Fruit fly (Drosophila melanogaster) whole organism, embryonic: ENCODE results near the gene CG31141.
A peak's percentile ranks its signal among the peaks of the same experiment; 100 is the strongest.

Experiments
- ATbp ChIP-seq: fragments of 200-800 bp; sonication (Bioruptor generic); optimal IDR thresholded peaks from 2 replicates; lab custom pipeline; 2017; ENCODE audit warnings: missing biosample characterization, mild to moderate bottlenecking, missing genetic modification characterization, missing genetic modification reagents
- Antp ChIP-seq: fragments of 200-800 bp; sonication (Bioruptor generic); optimal IDR thresholded peaks from 3 replicates; lab custom pipeline; 2016; ENCODE audit warnings: missing biosample characterization, missing genetic modification characterization
- Atf-2 ChIP-seq: fragments of 200-800 bp; sonication (Bioruptor generic); optimal IDR thresholded peaks from 2 replicates; lab custom pipeline; 2016; ENCODE audit warnings: missing biosample characterization, missing genetic modification characterization
- CG10543 ChIP-seq: fragments of 200-800 bp; sonication (Bioruptor generic); optimal IDR thresholded peaks from 3 replicates; lab custom pipeline; 2017; ENCODE audit warnings: missing biosample characterization, mild to moderate bottlenecking, missing genetic modification characterization, moderate library complexity
- CG11085 ChIP-seq: fragments of 200-800 bp; sonication (Bioruptor generic); IDR thresholded peaks from 2 replicates; pipeline ENCODE4 v1.3.6; 2022; ENCODE audit warnings: missing biosample characterization, missing genetic modification characterization
- CG11093 ChIP-seq: fragments of 200-800 bp; sonication (Bioruptor generic); IDR thresholded peaks from 3 replicates; pipeline ENCODE4 v1.3.6; 2022; ENCODE audit warnings: missing biosample characterization, missing genetic modification characterization
- CG18619 ChIP-seq: fragments of 200-800 bp; sonication (Bioruptor generic); optimal IDR thresholded peaks from 3 replicates; lab custom pipeline; 2017; ENCODE audit warnings: missing biosample characterization, mild to moderate bottlenecking, missing genetic modification characterization
- CG2120 ChIP-seq: fragments of 200-800 bp; sonication (Bioruptor generic); optimal IDR thresholded peaks from 3 replicates; lab custom pipeline; 2016; ENCODE audit warnings: missing biosample characterization, missing genetic modification characterization
- CG31224 ChIP-seq: fragments of 200-800 bp; sonication (Bioruptor generic); IDR thresholded peaks from 2 replicates; pipeline ENCODE4 v1.3.6; 2022; ENCODE audit warnings: missing biosample characterization, missing genetic modification characterization
- CG5953 ChIP-seq: fragments of 200-800 bp; sonication (Bioruptor generic); IDR thresholded peaks from 2 replicates; pipeline ENCODE4 v1.3.6; 2022; ENCODE audit warnings: missing biosample characterization, missing genetic modification characterization
- CG6272 ChIP-seq: fragments of 200-800 bp; sonication (Bioruptor generic); IDR thresholded peaks from 2 replicates; pipeline ENCODE4 v1.3.6; 2022; ENCODE audit warnings: missing biosample characterization, missing genetic modification characterization
- CG6765 ChIP-seq: fragments of 200-800 bp; sonication (Bioruptor generic); optimal IDR thresholded peaks from 3 replicates; lab custom pipeline; 2017; ENCODE audit warnings: missing biosample characterization, mild to moderate bottlenecking, missing genetic modification characterization
- CG7786 ChIP-seq: fragments of 200-800 bp; sonication (Bioruptor generic); optimal IDR thresholded peaks from 2 replicates; lab custom pipeline; 2016; ENCODE audit warnings: missing biosample characterization, missing genetic modification characterization
- Dip3 ChIP-seq: fragments of 200-800 bp; sonication (Bioruptor generic); optimal IDR thresholded peaks from 3 replicates; lab custom pipeline; 2016; ENCODE audit warnings: missing biosample characterization, missing genetic modification characterization
- Eip74EF ChIP-seq, 2 experiments: fragments of 200-800 bp in 1 of 2; fragments of >200 bp in 1 of 2; sonication (Bioruptor generic) in 1 of 2; optimal IDR thresholded peaks; 2 replicates each; lab custom pipeline; 2017 to 2019; ENCODE audit warnings: missing biosample characterization in 2 of 2, missing genetic modification characterization in 2 of 2, mild to moderate bottlenecking in 1 of 2, moderate library complexity in 1 of 2
- H2.0 ChIP-seq: fragments of 200-800 bp; sonication (Bioruptor generic); IDR thresholded peaks from 2 replicates; pipeline ENCODE4 v1.3.6; 2022; ENCODE audit warnings: missing biosample characterization, missing genetic modification characterization
- HLH54F ChIP-seq: fragments of 200-800 bp; sonication (Bioruptor generic); optimal IDR thresholded peaks from 3 replicates; lab custom pipeline; 2016; ENCODE audit warnings: missing biosample characterization, missing genetic modification characterization
- HmgD ChIP-seq: fragments of 200-800 bp; sonication (Bioruptor generic); optimal IDR thresholded peaks from 3 replicates; lab custom pipeline; 2016; ENCODE audit warnings: missing biosample characterization, missing genetic modification characterization
- Hr51 ChIP-seq, 2 experiments: fragments of 200-800 bp; sonication (Bioruptor generic); optimal IDR thresholded peaks; 2 replicates in 1 of 2; 3 replicates in 1 of 2; lab custom pipeline; 2016 to 2018; ENCODE audit warnings: missing biosample characterization in 2 of 2, missing genetic modification characterization in 2 of 2, mild to moderate bottlenecking in 1 of 2, moderate library complexity in 1 of 2
- Jarid2 ChIP-seq: fragments of 200-800 bp; sonication (Bioruptor generic); optimal IDR thresholded peaks from 3 replicates; lab custom pipeline; 2017; ENCODE audit warnings: mild to moderate bottlenecking, missing biosample characterization, missing genetic modification reagents, missing genetic modification characterization
- Med ChIP-seq: fragments of 200-800 bp; sonication (Bioruptor generic); peaks from one replicate; lab custom pipeline; 2016; ENCODE audit warnings: missing biosample characterization, missing genetic modification characterization, mild to moderate bottlenecking, inconsistent platforms, moderate library complexity
- Meics ChIP-seq: fragments of 200-800 bp; sonication (Bioruptor generic); optimal IDR thresholded peaks from 2 replicates; lab custom pipeline; 2017; ENCODE audit warnings: missing biosample characterization, mild to moderate bottlenecking, missing genetic modification characterization
- Mes4 ChIP-seq: fragments of 200-800 bp; sonication (Bioruptor generic); optimal IDR thresholded peaks from 2 replicates; lab custom pipeline; 2016; ENCODE audit warnings: missing biosample characterization, missing genetic modification characterization
- Myb ChIP-seq: fragments of 200-800 bp; sonication (Bioruptor generic); optimal IDR thresholded peaks from 2 replicates; lab custom pipeline; 2016; ENCODE audit warnings: missing biosample characterization, missing genetic modification characterization
- Oaz ChIP-seq: fragments of 200-800 bp; sonication (Bioruptor generic); IDR thresholded peaks from 2 replicates; pipeline ENCODE4 v1.3.6; 2022; ENCODE audit warnings: missing biosample characterization, missing genetic modification characterization
- Poxn ChIP-seq: fragments of 200-800 bp; sonication (Bioruptor generic); IDR thresholded peaks from 2 replicates; pipeline ENCODE4 v1.3.6; 2022; ENCODE audit warnings: missing biosample characterization, missing genetic modification characterization
- Rfx ChIP-seq: fragments of 200-800 bp; sonication (Bioruptor generic); IDR thresholded peaks from 2 replicates; pipeline ENCODE4 v1.3.6; 2022; ENCODE audit warnings: missing biosample characterization, missing genetic modification characterization
- Sox102F ChIP-seq: fragments of 200-800 bp; sonication (Bioruptor generic); optimal IDR thresholded peaks from 2 replicates; lab custom pipeline; 2018; ENCODE audit warnings: missing biosample characterization, mild to moderate bottlenecking, missing genetic modification characterization, moderate library complexity
- TFAM ChIP-seq: fragments of 200-800 bp; sonication (Bioruptor generic); optimal IDR thresholded peaks from 2 replicates; lab custom pipeline; 2017; ENCODE audit warnings: missing biosample characterization, missing genetic modification characterization, inconsistent platforms
- al ChIP-seq: fragments of 200-800 bp; sonication (Bioruptor generic); IDR thresholded peaks from 2 replicates; pipeline ENCODE4 v1.3.6; 2022; ENCODE audit warnings: missing biosample characterization, missing genetic modification characterization
- ara ChIP-seq: fragments of 200-800 bp; sonication (Bioruptor generic); IDR thresholded peaks from 2 replicates; pipeline ENCODE4 v1.3.6; 2022; ENCODE audit warnings: missing biosample characterization, missing genetic modification characterization
- bigmax ChIP-seq: fragments of 200-800 bp; sonication (Bioruptor generic); optimal IDR thresholded peaks from 2 replicates; lab custom pipeline; 2018; ENCODE audit warnings: missing biosample characterization, mild to moderate bottlenecking, missing genetic modification characterization
- chif ChIP-seq, 2 experiments: fragments of 200-800 bp; sonication (Bioruptor generic); optimal IDR thresholded peaks; 3 replicates each; lab custom pipeline; 2016; ENCODE audit warnings: missing biosample characterization in 2 of 2, missing genetic modification characterization in 2 of 2
- cwo ChIP-seq: fragments of 200-800 bp; sonication (Bioruptor generic); optimal IDR thresholded peaks from 3 replicates; lab custom pipeline; 2017; ENCODE audit warnings: missing biosample characterization, missing genetic modification characterization, mild to moderate bottlenecking, moderate library complexity, missing genetic modification reagents
- dpn ChIP-seq, 2 experiments: fragments of 200-800 bp; sonication (Bioruptor generic); optimal IDR thresholded peaks; 3 replicates each; lab custom pipeline; 2016; ENCODE audit warnings: missing biosample characterization in 2 of 2, missing genetic modification characterization in 2 of 2
- fd96Cb ChIP-seq: fragments of 200-800 bp; sonication (Bioruptor generic); optimal IDR thresholded peaks from 2 replicates; lab custom pipeline; 2018; ENCODE audit warnings: missing biosample characterization, mild to moderate bottlenecking, missing genetic modification characterization, moderate library complexity
- fu2 ChIP-seq: fragments of 200-800 bp; sonication (Bioruptor generic); optimal IDR thresholded peaks from 2 replicates; lab custom pipeline; 2016; ENCODE audit warnings: missing biosample characterization, missing genetic modification characterization
- gem ChIP-seq: fragments of 200-800 bp; sonication (Bioruptor generic); optimal IDR thresholded peaks from 2 replicates; lab custom pipeline; 2019; ENCODE audit warnings: missing biosample characterization, mild to moderate bottlenecking, missing genetic modification characterization, moderate library complexity
- gro ChIP-seq: fragments of 200-800 bp; sonication (Bioruptor generic); optimal IDR thresholded peaks from 2 replicates; lab custom pipeline; 2016; ENCODE audit warnings: missing biosample characterization, missing genetic modification characterization
- ken ChIP-seq: fragments of 200-800 bp; sonication (Bioruptor generic); IDR thresholded peaks from 3 replicates; pipeline ENCODE4 v1.3.6; 2022; ENCODE audit warnings: missing biosample characterization, missing genetic modification characterization
- pfk ChIP-seq: fragments of 200-800 bp; sonication (Bioruptor generic); optimal IDR thresholded peaks from 2 replicates; lab custom pipeline; 2018; ENCODE audit warnings: missing biosample characterization, mild to moderate bottlenecking, missing genetic modification characterization, moderate library complexity
- pum ChIP-seq: fragments of 200-800 bp; sonication (Bioruptor generic); optimal IDR thresholded peaks from 2 replicates; lab custom pipeline; 2016; ENCODE audit warnings: missing biosample characterization, missing genetic modification characterization
- run ChIP-seq: fragments of 200-800 bp; sonication (Bioruptor generic); optimal IDR thresholded peaks from 3 replicates; lab custom pipeline; 2018; ENCODE audit warnings: missing biosample characterization, mild to moderate bottlenecking, missing genetic modification characterization
- schlank ChIP-seq: fragments of 200-800 bp; sonication (Bioruptor generic); optimal IDR thresholded peaks from 2 replicates; lab custom pipeline; 2018; ENCODE audit warnings: missing biosample characterization, mild to moderate bottlenecking, missing genetic modification characterization
- scrt ChIP-seq: fragments of 200-800 bp; sonication (Bioruptor generic); optimal IDR thresholded peaks from 2 replicates; lab custom pipeline; 2018; ENCODE audit warnings: missing biosample characterization, mild to moderate bottlenecking, missing genetic modification characterization, moderate library complexity
- sob ChIP-seq: fragments of 200-800 bp; sonication (Bioruptor generic); IDR thresholded peaks from 2 replicates; pipeline ENCODE4 v1.3.6; 2022; ENCODE audit warnings: missing biosample characterization, missing genetic modification characterization
- tna ChIP-seq: fragments of 200-800 bp; sonication (Bioruptor generic); IDR thresholded peaks from 2 replicates; pipeline ENCODE4 v1.3.6; 2022; ENCODE audit warnings: missing biosample characterization, missing genetic modification characterization; ENCODE audit not compliant: partially characterized antibody
- ttk ChIP-seq: fragments of 200-800 bp; sonication (Bioruptor generic); IDR thresholded peaks from 2 replicates; pipeline ENCODE4 v2.1.2; 2022; ENCODE audit warnings: missing biosample characterization, missing genetic modification characterization
- wdn ChIP-seq: fragments of 200-800 bp; sonication (Bioruptor generic); IDR thresholded peaks from 2 replicates; pipeline ENCODE4 v1.3.6; 2022; ENCODE audit warnings: missing biosample characterization, missing genetic modification characterization
- yki ChIP-seq: fragments of >200 bp; optimal IDR thresholded peaks from 3 replicates; lab custom pipeline; 2018

Gene CG31141

dm6 chr3R:23920874-23921539 lies 2.1 kb upstream of the CG31141 start (continued):
- TF ChIP-seq HLH54F (GFP tag; lab: Kevin White, UChicago), result peak; percentile 45
- TF ChIP-seq CG6765 (GFP tag; lab: Kevin White, UChicago), result peak; percentile 40
- TF ChIP-seq wdn (GFP tag; lab: Robert Waterston, UW), result peak; percentile 73
- TF ChIP-seq ken (GFP tag; lab: Robert Waterston, UW), result peak; percentile 66; the same call in 2 of the 3 replicates
- peak; percentile 11 for TF ChIP-seq Jarid2
- TF ChIP-seq Dip3 (GFP tag; lab: Kevin White, UChicago), result peak; percentile 31
- peak; percentile 78 for TF ChIP-seq CG31224
- TF ChIP-seq run (tag; lab: Kevin White, UChicago), result peak; percentile 20
- TF ChIP-seq ara (GFP tag; lab: Robert Waterston, UW), result peak; percentile 72
- TF ChIP-seq gro (GFP tag; lab: Kevin White, UChicago), result peak; percentile 64
- TF ChIP-seq Atf-2, result no peak
- TF ChIP-seq Antp (GFP tag; lab: Kevin White, UChicago), result peak; percentile 40
- TF ChIP-seq CG10543, result peak; percentile 83
- TF ChIP-seq HmgD (GFP tag; lab: Kevin White, UChicago), result no peak
- TF ChIP-seq Hr51 (GFP tag; optimal IDR thresholded peaks at IDR 0.05; lab: Kevin White, UChicago), result peak; percentile 17 to 59
- no peak for TF ChIP-seq bigmax (GFP tag; lab: Kevin White, UChicago)
- TF ChIP-seq ATbp (GFP tag; lab: Kevin White, UChicago), result no peak
- peak; percentile 44 for TF ChIP-seq H2.0 (GFP tag; lab: Robert Waterston, UW)
- TF ChIP-seq al (GFP tag; lab: Robert Waterston, UW), result peak; percentile 56
- TF ChIP-seq CG18619 (GFP tag; lab: Kevin White, UChicago), result peak; percentile 14
- peak; percentile 82 for TF ChIP-seq schlank (tag; lab: Kevin White, UChicago)
- peak; percentile 22 for TF ChIP-seq Myb
- TF ChIP-seq Oaz (GFP tag; lab: Robert Waterston, UW), result no peak
- TF ChIP-seq Poxn (GFP tag; lab: Robert Waterston, UW), result 0 out of 2 replicates have a peak, but pooled peaks have one; percentile 28
- peak; percentile 50 for TF ChIP-seq CG7786 (GFP tag; lab: Kevin White, UChicago)
- no peak for TF ChIP-seq yki (lab: Kevin White, UChicago)
- TF ChIP-seq CG2120 (GFP tag; lab: Kevin White, UChicago), result peak; percentile 76
- peak in 1 of 2 experiments; percentile 25 for TF ChIP-seq dpn (GFP tag; optimal IDR thresholded peaks at IDR 0.05; lab: Kevin White, UChicago)
- TF ChIP-seq tna (GFP tag; lab: Robert Waterston, UW), result no peak
- peak; percentile 24 for TF ChIP-seq pum (GFP tag; lab: Kevin White, UChicago)
- peak; percentile 65 for TF ChIP-seq fu2 (GFP tag; lab: Kevin White, UChicago)
- no peak for TF ChIP-seq TFAM (GFP tag; lab: Kevin White, UChicago)
- peak; percentile 59 for TF ChIP-seq Meics (GFP tag; lab: Kevin White, UChicago)
- no peak for TF ChIP-seq pfk (GFP tag; lab: Kevin White, UChicago)
- TF ChIP-seq fd96Cb (tag; lab: Kevin White, UChicago), result no peak
- peak; percentile 9 for TF ChIP-seq Mes4 (GFP tag; lab: Kevin White, UChicago)
- TF ChIP-seq Eip74EF (GFP tag; optimal IDR thresholded peaks at IDR 0.05; lab: Kevin White, UChicago), result peak in 1 of 2 experiments; percentile 65
- TF ChIP-seq Rfx, result peak; percentile 90
- peak; percentile 46; the same call in 1 of the 2 replicates for TF ChIP-seq CG11085 (GFP tag; lab: Robert Waterston, UW)
- TF ChIP-seq scrt (GFP tag; lab: Kevin White, UChicago), result peak; percentile 43
- TF ChIP-seq gem (tag; lab: Kevin White, UChicago), result peak; percentile 39
- peak; percentile 56 for TF ChIP-seq CG6272
- TF ChIP-seq CG11093 (GFP tag; lab: Robert Waterston, UW), result 0 out of 3 replicates have a peak, but pooled peaks have one; percentile 16
- TF ChIP-seq Sox102F (GFP tag; lab: Kevin White, UChicago), result peak; percentile 35
- TF ChIP-seq CG5953 (GFP tag; lab: Robert Waterston, UW), result 0 out of 2 replicates have a peak, but pooled peaks have one; percentile 12
- TF ChIP-seq chif (GFP tag; optimal IDR thresholded peaks at IDR 0.05; lab: Kevin White, UChicago), result no peak
- peak; percentile 71 for TF ChIP-seq sob (GFP tag; lab: Robert Waterston, UW)
- peak; percentile 37; the same call in 1 of the 2 replicates for TF ChIP-seq ttk (GFP tag; lab: Robert Waterston, UW)
- peak; percentile 95 for TF ChIP-seq Med
- TF ChIP-seq cwo (GFP tag; lab: Kevin White, UChicago), result peak; percentile 53
